Worm (Caenorhabditis elegans) whole organism, L2 larva: Measurements from ENCODE around the gene W05E10.5.

Experiments
- R02D3.7 ChIP-seq: fragments of 150-350 bp; optimal IDR thresholded peaks from 2 replicates; lab custom pipeline; 2014; ENCODE audit warnings: missing biosample characterization, missing genetic modification characterization
- aly-2 ChIP-seq: fragments of 150-350 bp; optimal IDR thresholded peaks from 2 replicates; lab custom pipeline; 2014; ENCODE audit warnings: missing biosample characterization, missing genetic modification characterization
- blmp-1 ChIP-seq: sonication (generic microtip); optimal IDR thresholded peaks from 2 replicates; lab custom pipeline; 2017; ENCODE audit warnings: missing genetic modification characterization, mild to moderate bottlenecking, missing compliant biosample characterization, antibody characterized with exemption, moderate library complexity; ENCODE audit not compliant: insufficient read depth
- elt-1 ChIP-seq: fragments of 150-350 bp; optimal IDR thresholded peaks from 2 replicates; lab custom pipeline; 2014; ENCODE audit warnings: missing biosample characterization, missing genetic modification characterization
- mdl-1 ChIP-seq, 2 experiments: fragments of 150-350 bp in 1 of 2; sonication (generic microtip) in 1 of 2; optimal IDR thresholded peaks; 2 replicates each; lab custom pipeline; 2017; ENCODE audit warnings: missing biosample characterization in 2 of 2, missing genetic modification characterization in 2 of 2
- nhr-10 ChIP-seq: sonication (generic microtip); optimal IDR thresholded peaks from 2 replicates; lab custom pipeline; 2017; ENCODE audit warnings: missing biosample characterization, missing genetic modification characterization
- nhr-12 ChIP-seq: fragments of 150-350 bp; optimal IDR thresholded peaks from 2 replicates; lab custom pipeline; 2014; ENCODE audit warnings: missing biosample characterization, missing genetic modification characterization
- nhr-21 ChIP-seq: fragments of 150-350 bp; optimal IDR thresholded peaks from 2 replicates; lab custom pipeline; 2014; ENCODE audit warnings: missing biosample characterization, missing genetic modification characterization
- skn-1 ChIP-seq: sonication (generic microtip); optimal IDR thresholded peaks from 2 replicates; lab custom pipeline; 2017; ENCODE audit warnings: missing biosample characterization, missing genetic modification characterization

- TF ChIP-seq blmp-1 (no peak), nhr-10 (tag; lab: Kevin White, UChicago) (no peak), aly-2 (tag; lab: Kevin White, UChicago) (no peak), skn-1 (tag; lab: Kevin White, UChicago) (no peak), nhr-21 (tag; lab: Kevin White, UChicago) (no peak), nhr-12 (tag; lab: Kevin White, UChicago) (no peak), mdl-1 (tag; optimal IDR thresholded peaks at IDR 0.05; lab: Kevin White, UChicago) (no peak), R02D3.7 (tag; lab: Kevin White, UChicago) (no peak), elt-1 (tag; lab: Kevin White, UChicago) (no peak)
Measured at ce11 chrV:11653095-11653494, 42.4 kb downstream of the W05E10.5 start.
